Worm (Caenorhabditis elegans) whole organism, midembryonic: ENCODE measurements around the gene ZK418.10.

Source experiments
- T22C8.4 ChIP-seq: fragments of 200-800 bp; sonication (Bioruptor generic); IDR thresholded peaks from 2 replicates; pipeline ENCODE4 v1.3.6; 2022; ENCODE audit warnings: missing genetic modification characterization, missing compliant biosample characterization
- cog-1 ChIP-seq: sonication (generic microtip); optimal IDR thresholded peaks from 2 replicates; lab custom pipeline; 2016; ENCODE audit warnings: missing genetic modification characterization, missing compliant biosample characterization
- flt-1 ChIP-seq: fragments of 200-800 bp; sonication (Bioruptor generic); IDR thresholded peaks from 2 replicates; pipeline ENCODE4 v1.3.6; 2022; ENCODE audit warnings: missing genetic modification characterization, missing compliant biosample characterization
- klf-2 ChIP-seq: fragments of 200-800 bp; sonication (Bioruptor generic); conservative IDR thresholded peaks from 2 replicates; pipeline ENCODE4 v1.3.6; 2022; ENCODE audit warnings: missing genetic modification reagents, missing genetic modification characterization, missing compliant biosample characterization
- med-1 ChIP-seq: sonication (generic microtip); optimal IDR thresholded peaks from 2 replicates; lab custom pipeline; 2017; ENCODE audit warnings: missing genetic modification characterization, mild to moderate bottlenecking, missing compliant biosample characterization, antibody characterized with exemption, missing genetic modification reagents; ENCODE audit not compliant: insufficient read depth
- ref-1 ChIP-seq: fragments of 200-800 bp; sonication (Bioruptor generic); conservative IDR thresholded peaks from 2 replicates; pipeline ENCODE4 v1.3.6; 2022; ENCODE audit warnings: missing genetic modification reagents, missing genetic modification characterization, missing compliant biosample characterization
- tab-1 ChIP-seq: fragments of 200-800 bp; sonication (Bioruptor generic); IDR thresholded peaks from 2 replicates; pipeline ENCODE4 v1.3.6; 2022; ENCODE audit warnings: missing genetic modification characterization, missing compliant biosample characterization
- ztf-23 ChIP-seq: fragments of 200-800 bp; sonication (Bioruptor generic); IDR thresholded peaks from 2 replicates; pipeline ENCODE4 v1.3.6; 2022; ENCODE audit warnings: missing genetic modification reagents, missing genetic modification characterization, missing compliant biosample characterization

- TF ChIP-seq cog-1 (tag; lab: Kevin White, UChicago) (no peak), ref-1 (no peak), flt-1 (GFP tag; lab: Robert Waterston, UW) (no peak), tab-1 (GFP tag; lab: Robert Waterston, UW) (no peak), med-1 (GFP tag; lab: Kevin White, UChicago) (no peak), ztf-23 (no peak), klf-2 (GFP tag; lab: Robert Waterston, UW) (no peak), T22C8.4 (GFP tag; lab: Robert Waterston, UW) (no peak)
Observed at ce11 chrIII:7080689-7081088, 9.8 kb downstream of the ZK418.10 start, which contains the start of gene ZK418.7.
